Fruit fly (Drosophila melanogaster) whole organism, embryonic: ENCODE results near the gene Rdh.

ENCODE experiments used
- Aef1 ChIP-seq: fragments of 200-800 bp; sonication (Bioruptor generic); IDR thresholded peaks from 3 replicates; pipeline ENCODE4 v1.3.6; 2022; ENCODE audit warnings: missing biosample characterization, missing genetic modification characterization
- Antp ChIP-seq: fragments of 200-800 bp; sonication (Bioruptor generic); optimal IDR thresholded peaks from 3 replicates; lab custom pipeline; 2016; ENCODE audit warnings: missing biosample characterization, missing genetic modification characterization
- Atf6 ChIP-seq: fragments of 200-800 bp; sonication (Bioruptor generic); IDR thresholded peaks from 2 replicates; pipeline ENCODE4 v1.3.6; 2022; ENCODE audit warnings: missing biosample characterization, missing genetic modification characterization
- B-H1 ChIP-seq: fragments of 200-800 bp; sonication (Bioruptor generic); IDR thresholded peaks from 3 replicates; pipeline ENCODE4 v1.3.6; 2022; ENCODE audit warnings: missing biosample characterization, missing genetic modification characterization
- CG10209 ChIP-seq: fragments of 200-800 bp; sonication (Bioruptor generic); optimal IDR thresholded peaks from 3 replicates; lab custom pipeline; 2017; ENCODE audit warnings: missing biosample characterization, mild to moderate bottlenecking, missing genetic modification characterization, missing genetic modification reagents
- CG10959 ChIP-seq: fragments of 200-800 bp; sonication (Bioruptor generic); IDR thresholded peaks from 2 replicates; pipeline ENCODE4 v1.3.6; 2022; ENCODE audit warnings: missing biosample characterization, missing genetic modification characterization
- CG12299 ChIP-seq: fragments of 200-800 bp; sonication (Bioruptor generic); optimal IDR thresholded peaks from 2 replicates; lab custom pipeline; 2018; ENCODE audit warnings: missing biosample characterization, mild to moderate bottlenecking, missing genetic modification characterization
- CG12769 ChIP-seq: fragments of 200-800 bp; sonication (Bioruptor generic); optimal IDR thresholded peaks from 2 replicates; lab custom pipeline; 2019; ENCODE audit warnings: missing biosample characterization, mild to moderate bottlenecking, missing genetic modification characterization, moderate library complexity
- CG13123 ChIP-seq: fragments of 200-800 bp; sonication (Bioruptor generic); optimal IDR thresholded peaks from 2 replicates; lab custom pipeline; 2016; ENCODE audit warnings: missing biosample characterization, missing genetic modification characterization
- CG13424 ChIP-seq: fragments of 200-800 bp; sonication (Bioruptor generic); optimal IDR thresholded peaks from 2 replicates; lab custom pipeline; 2019; ENCODE audit warnings: missing biosample characterization, mild to moderate bottlenecking, missing genetic modification characterization, moderate library complexity
- CG13775 ChIP-seq: fragments of 200-800 bp; sonication (Bioruptor generic); optimal IDR thresholded peaks from 3 replicates; lab custom pipeline; 2017; ENCODE audit warnings: missing biosample characterization, mild to moderate bottlenecking, missing genetic modification characterization
- CG15479 ChIP-seq: fragments of 200-800 bp; sonication (Bioruptor generic); optimal IDR thresholded peaks from 3 replicates; lab custom pipeline; 2019; ENCODE audit warnings: missing biosample characterization, mild to moderate bottlenecking, missing genetic modification characterization, moderate library complexity
- CG16779 ChIP-seq: fragments of 200-800 bp; sonication (Bioruptor generic); IDR thresholded peaks from 2 replicates; pipeline ENCODE4 v1.3.6; 2022; ENCODE audit warnings: missing biosample characterization, missing genetic modification characterization
- CG18619 ChIP-seq: fragments of 200-800 bp; sonication (Bioruptor generic); optimal IDR thresholded peaks from 3 replicates; lab custom pipeline; 2017; ENCODE audit warnings: missing biosample characterization, mild to moderate bottlenecking, missing genetic modification characterization
- CG2199 ChIP-seq: fragments of 200-800 bp; sonication (Bioruptor generic); IDR thresholded peaks from 3 replicates; pipeline ENCODE4 v1.3.6; 2022; ENCODE audit warnings: missing biosample characterization, missing genetic modification characterization
- CG2202 ChIP-seq: fragments of 200-800 bp; sonication (Bioruptor generic); optimal IDR thresholded peaks from 2 replicates; lab custom pipeline; 2018; ENCODE audit warnings: missing biosample characterization, mild to moderate bottlenecking, missing genetic modification characterization
- CG2875 ChIP-seq: fragments of 200-800 bp; sonication (Bioruptor generic); optimal IDR thresholded peaks from 2 replicates; lab custom pipeline; 2017; ENCODE audit warnings: missing biosample characterization, mild to moderate bottlenecking, missing genetic modification characterization, missing genetic modification reagents
- CG30020 ChIP-seq: fragments of 200-800 bp; optimal IDR thresholded peaks from 2 replicates; lab custom pipeline; 2019; ENCODE audit warnings: missing biosample characterization, mild to moderate bottlenecking, missing genetic modification characterization, moderate library complexity
- CG30403 ChIP-seq: fragments of 200-800 bp; sonication (Bioruptor generic); optimal IDR thresholded peaks from 3 replicates; lab custom pipeline; 2016; ENCODE audit warnings: missing biosample characterization, missing genetic modification characterization
- CG33557 ChIP-seq: fragments of 200-800 bp; sonication (Bioruptor generic); optimal IDR thresholded peaks from 2 replicates; lab custom pipeline; 2019; ENCODE audit warnings: missing biosample characterization, mild to moderate bottlenecking, missing genetic modification characterization, moderate library complexity
- CG4820 ChIP-seq: fragments of 200-800 bp; sonication (Bioruptor generic); optimal IDR thresholded peaks from 3 replicates; lab custom pipeline; 2016; ENCODE audit warnings: missing biosample characterization, missing genetic modification characterization
- CG6272 ChIP-seq: fragments of 200-800 bp; sonication (Bioruptor generic); IDR thresholded peaks from 2 replicates; pipeline ENCODE4 v1.3.6; 2022; ENCODE audit warnings: missing biosample characterization, missing genetic modification characterization
- CG7372 ChIP-seq: fragments of 200-800 bp; sonication (Bioruptor generic); IDR thresholded peaks from 2 replicates; pipeline ENCODE4 v1.3.6; 2022; ENCODE audit warnings: missing biosample characterization, missing genetic modification characterization
- CG8290 ChIP-seq, 3 experiments: fragments of 200-800 bp; sonication (Bioruptor generic); optimal IDR thresholded peaks; 2 replicates each; lab custom pipeline; 2016 to 2019; ENCODE audit warnings: missing biosample characterization in 3 of 3, missing genetic modification characterization in 3 of 3, mild to moderate bottlenecking in 2 of 3, moderate library complexity in 1 of 3
- CG8388 ChIP-seq: fragments of 200-800 bp; sonication (Bioruptor generic); optimal IDR thresholded peaks from 2 replicates; lab custom pipeline; 2019; ENCODE audit warnings: missing biosample characterization, mild to moderate bottlenecking, missing genetic modification characterization, moderate library complexity
- CG8765 ChIP-seq: fragments of 200-800 bp; sonication (Bioruptor generic); IDR thresholded peaks from 2 replicates; pipeline ENCODE4 v1.3.6; 2022; ENCODE audit warnings: missing biosample characterization, missing genetic modification characterization
- Doc3 ChIP-seq: fragments of 200-800 bp; sonication (Bioruptor generic); IDR thresholded peaks from 3 replicates; pipeline ENCODE4 v1.3.6; 2022; ENCODE audit warnings: missing biosample characterization, missing genetic modification characterization; ENCODE audit not compliant: partially characterized antibody
- E2f1 ChIP-seq: fragments of 200-800 bp; sonication (Bioruptor generic); IDR thresholded peaks from 2 replicates; pipeline ENCODE4 v1.3.6; 2022; ENCODE audit warnings: missing biosample characterization, missing genetic modification characterization
- E2f2 ChIP-seq: fragments of 200-800 bp; sonication (Bioruptor generic); IDR thresholded peaks from 2 replicates; pipeline ENCODE4 v1.3.6; 2022; ENCODE audit warnings: missing biosample characterization, missing genetic modification characterization
- Elba2 ChIP-seq: fragments of 200-800 bp; sonication (Bioruptor generic); optimal IDR thresholded peaks from 3 replicates; lab custom pipeline; 2016; ENCODE audit warnings: missing biosample characterization, missing genetic modification characterization
- Fer2 ChIP-seq: fragments of 200-800 bp; sonication (Bioruptor generic); optimal IDR thresholded peaks from 2 replicates; lab custom pipeline; 2018; ENCODE audit warnings: missing biosample characterization, mild to moderate bottlenecking, missing genetic modification characterization, moderate library complexity
- Mrtf ChIP-seq: fragments of 200-800 bp; sonication (Bioruptor generic); IDR thresholded peaks from 3 replicates; pipeline ENCODE4 v1.3.6; 2022; ENCODE audit warnings: missing biosample characterization, missing genetic modification characterization
- Poxn ChIP-seq: fragments of 200-800 bp; sonication (Bioruptor generic); IDR thresholded peaks from 2 replicates; pipeline ENCODE4 v1.3.6; 2022; ENCODE audit warnings: missing biosample characterization, missing genetic modification characterization
- cad ChIP-seq: fragments of >200 bp; optimal IDR thresholded peaks from 2 replicates; lab custom pipeline; 2017; ENCODE audit warnings: missing biosample characterization, missing genetic modification characterization
- en ChIP-seq: fragments of 200-800 bp; sonication (Bioruptor generic); optimal IDR thresholded peaks from 2 replicates; lab custom pipeline; 2016; ENCODE audit warnings: missing biosample characterization, missing genetic modification characterization
- fd64A ChIP-seq: fragments of 200-800 bp; sonication (Bioruptor generic); optimal IDR thresholded peaks from 3 replicates; lab custom pipeline; 2018; ENCODE audit warnings: missing biosample characterization, mild to moderate bottlenecking, missing genetic modification characterization
- gfzf ChIP-seq: fragments of 200-800 bp; sonication (Bioruptor generic); optimal IDR thresholded peaks from 2 replicates; lab custom pipeline; 2016; ENCODE audit warnings: missing biosample characterization, mild to moderate bottlenecking, missing genetic modification characterization, moderate library complexity
- grau ChIP-seq: fragments of 200-800 bp; optimal IDR thresholded peaks from 3 replicates; lab custom pipeline; 2019; ENCODE audit warnings: missing biosample characterization, mild to moderate bottlenecking, missing genetic modification characterization, moderate library complexity
- gro ChIP-seq: fragments of 200-800 bp; sonication (Bioruptor generic); optimal IDR thresholded peaks from 2 replicates; lab custom pipeline; 2016; ENCODE audit warnings: missing biosample characterization, missing genetic modification characterization
- h ChIP-seq: fragments of >200 bp; optimal IDR thresholded peaks from 2 replicates; lab custom pipeline; 2017
- hbn ChIP-seq: fragments of 200-800 bp; sonication (Bioruptor generic); IDR thresholded peaks from 2 replicates; pipeline ENCODE4 v1.3.6; 2022; ENCODE audit warnings: missing biosample characterization, missing genetic modification characterization; ENCODE audit not compliant: partially characterized antibody
- hth ChIP-seq: fragments of >200 bp; optimal IDR thresholded peaks from 2 replicates; lab custom pipeline; 2017; ENCODE audit warnings: inconsistent platforms
- luna ChIP-seq: fragments of 200-800 bp; sonication (Bioruptor generic); optimal IDR thresholded peaks from 2 replicates; lab custom pipeline; 2016; ENCODE audit warnings: missing biosample characterization, missing genetic modification characterization
- nerfin-1 ChIP-seq: fragments of 200-800 bp; sonication (Bioruptor generic); optimal IDR thresholded peaks from 3 replicates; lab custom pipeline; 2019; ENCODE audit warnings: missing biosample characterization, mild to moderate bottlenecking, missing genetic modification characterization, moderate library complexity
- oc ChIP-seq: fragments of 200-800 bp; sonication (Bioruptor generic); optimal IDR thresholded peaks from 2 replicates; lab custom pipeline; 2018; ENCODE audit warnings: missing biosample characterization, mild to moderate bottlenecking, missing genetic modification characterization, moderate library complexity
- psq ChIP-seq: fragments of 200-800 bp; sonication (Bioruptor generic); optimal IDR thresholded peaks from 2 replicates; lab custom pipeline; 2017; ENCODE audit warnings: missing biosample characterization, missing genetic modification characterization
- sim ChIP-seq: fragments of 200-800 bp; sonication (Bioruptor generic); IDR thresholded peaks from 2 replicates; pipeline ENCODE4 v1.3.6; 2022; ENCODE audit warnings: missing biosample characterization, missing genetic modification characterization
- slou ChIP-seq: fragments of 200-800 bp; sonication (Bioruptor generic); optimal IDR thresholded peaks from 3 replicates; lab custom pipeline; 2016; ENCODE audit warnings: missing biosample characterization, missing genetic modification characterization
- tup ChIP-seq: fragments of 200-800 bp; sonication (Bioruptor generic); optimal IDR thresholded peaks from 2 replicates; lab custom pipeline; 2016; ENCODE audit warnings: missing biosample characterization, mild to moderate bottlenecking, missing genetic modification characterization, moderate library complexity
- vnd ChIP-seq: fragments of 200-800 bp; sonication (Bioruptor generic); IDR thresholded peaks from 3 replicates; pipeline ENCODE4 v1.3.6; 2022; ENCODE audit warnings: missing biosample characterization, missing genetic modification characterization; ENCODE audit not compliant: partially characterized antibody
- wor ChIP-seq: fragments of 200-800 bp; sonication (Bioruptor generic); IDR thresholded peaks from 2 replicates; pipeline ENCODE4 v1.3.6; 2022; ENCODE audit warnings: missing biosample characterization, missing genetic modification characterization
- zfh2 ChIP-seq: fragments of 200-800 bp; sonication (Bioruptor generic); optimal IDR thresholded peaks from 2 replicates; lab custom pipeline; 2016; ENCODE audit warnings: missing biosample characterization, missing genetic modification characterization

The Rdh gene

DNA sequence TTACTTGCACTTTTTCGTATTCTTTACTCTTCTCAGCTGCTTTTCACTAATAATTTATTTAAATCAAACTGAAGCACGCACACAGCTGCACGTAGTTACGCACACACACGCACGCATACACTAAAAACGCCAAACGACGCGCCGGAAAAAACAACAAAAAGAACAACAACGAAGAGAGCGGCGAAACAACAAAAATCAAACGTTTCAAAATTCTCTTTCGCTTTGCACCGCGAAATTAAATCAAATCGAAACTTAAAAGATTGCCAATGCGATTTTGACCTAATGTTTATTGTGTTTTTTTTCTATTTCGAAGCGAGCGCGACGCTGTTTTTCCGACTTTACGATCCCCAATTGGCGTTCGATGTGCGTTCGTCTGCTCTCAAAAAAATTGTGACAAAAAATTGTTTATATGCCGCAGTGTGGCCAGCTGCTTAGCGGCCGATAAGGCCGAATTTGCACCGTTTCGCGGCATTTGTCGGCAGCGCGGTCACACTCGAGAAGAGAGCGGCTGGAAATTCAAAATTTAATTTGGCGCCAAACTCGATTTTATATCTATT is 37.6 kb upstream of the Rdh start (continued):
- TF ChIP-seq CG12769 (tag; lab: Kevin White, UChicago) (peak; percentile 40), Doc3 (GFP tag; lab: Robert Waterston, UW) (no peak), E2f1 (GFP tag; lab: Robert Waterston, UW) (no peak), CG12299 (tag; lab: Kevin White, UChicago) (peak; percentile 84), CG6272 (GFP tag; lab: Robert Waterston, UW) (no peak), vnd (GFP tag; lab: Robert Waterston, UW) (no peak), hth (lab: Kevin White, UChicago) (no peak), grau (peak; percentile 50), CG8290 (GFP tag; optimal IDR thresholded peaks at IDR 0.05; lab: Kevin White, UChicago) (no peak), CG8290 (tag; optimal IDR thresholded peaks at IDR 0.05; lab: Kevin White, UChicago) (peak in 1 of 2 experiments; percentile 79), luna (GFP tag; lab: Kevin White, UChicago) (no peak), Fer2 (tag; lab: Kevin White, UChicago) (no peak), CG2875 (GFP tag; lab: Kevin White, UChicago) (no peak), gfzf (peak; percentile 92), CG18619 (GFP tag; lab: Kevin White, UChicago) (peak; percentile 12), CG2202 (tag; lab: Kevin White, UChicago) (peak; percentile 33), E2f2 (GFP tag; lab: Robert Waterston, UW) (peak; percentile 94), CG33557 (GFP tag; lab: Kevin White, UChicago) (no peak), en (GFP tag; lab: Kevin White, UChicago) (no peak), Aef1 (GFP tag; lab: Robert Waterston, UW) (peak; percentile 44; the same call in 1 of the 3 replicates), Elba2 (GFP tag; lab: Kevin White, UChicago) (peak; percentile 42), cad (GFP tag; lab: Kevin White, UChicago) (peak; percentile 12), CG16779 (GFP tag; lab: Robert Waterston, UW) (no peak), CG30020 (peak; percentile 6), sim (GFP tag; lab: Robert Waterston, UW) (no peak), CG10959 (GFP tag; lab: Robert Waterston, UW) (no peak), slou (no peak), psq (GFP tag; lab: Kevin White, UChicago) (no peak), gro (peak; percentile 11), CG30403 (GFP tag; lab: Kevin White, UChicago) (no peak), Mrtf (no peak), h (lab: Kevin White, UChicago) (no peak), CG13123 (GFP tag; lab: Kevin White, UChicago) (no peak), CG7372 (GFP tag; lab: Robert Waterston, UW) (no peak), hbn (GFP tag; lab: Robert Waterston, UW) (no peak), Atf6 (no peak), zfh2 (GFP tag; lab: Kevin White, UChicago) (no peak), oc (peak; percentile 32), CG8765 (GFP tag; lab: Robert Waterston, UW) (no peak), CG4820 (GFP tag; lab: Kevin White, UChicago) (no peak), CG8388 (no peak), CG13424 (tag; lab: Kevin White, UChicago) (peak; percentile 17), wor (no peak), Poxn (no peak), CG10209 (peak; percentile 7), B-H1 (no peak; the same call in 2 of the 3 replicates), tup (GFP tag; lab: Kevin White, UChicago) (no peak), CG2199 (GFP tag; lab: Robert Waterston, UW) (no peak), CG13775 (GFP tag; lab: Kevin White, UChicago) (no peak), CG15479 (GFP tag; lab: Kevin White, UChicago) (no peak), nerfin-1 (tag; lab: Kevin White, UChicago) (peak; percentile 30), fd64A (no peak), Antp (GFP tag; lab: Kevin White, UChicago) (no peak)
